Fruit fly (Drosophila melanogaster) whole organism, embryonic: ENCODE results near the gene ATPsynG.

ENCODE experiments used
- Asciz ChIP-seq: fragments of 200-800 bp; sonication (Bioruptor generic); optimal IDR thresholded peaks from 2 replicates; lab custom pipeline; 2017; ENCODE audit warnings: missing biosample characterization, mild to moderate bottlenecking, missing genetic modification characterization, missing genetic modification reagents
- CG11247 ChIP-seq: fragments of 200-800 bp; sonication (Bioruptor generic); IDR thresholded peaks from 2 replicates; pipeline ENCODE4 v1.3.6; 2022; ENCODE audit warnings: missing biosample characterization, missing genetic modification characterization
- CG1529 ChIP-seq: fragments of 200-800 bp; sonication (Bioruptor generic); optimal IDR thresholded peaks from 3 replicates; lab custom pipeline; 2018; ENCODE audit warnings: missing biosample characterization, missing genetic modification characterization
- CG16813 ChIP-seq: fragments of 200-800 bp; sonication (Bioruptor generic); IDR thresholded peaks from 3 replicates; pipeline ENCODE4 v1.3.6; 2022; ENCODE audit warnings: missing biosample characterization, missing genetic modification characterization; ENCODE audit not compliant: partially characterized antibody
- CG17186 ChIP-seq: fragments of 200-800 bp; sonication (Bioruptor generic); optimal IDR thresholded peaks from 3 replicates; lab custom pipeline; 2017; ENCODE audit warnings: missing biosample characterization, missing genetic modification reagents, missing genetic modification characterization
- CG17829 ChIP-seq: fragments of 200-800 bp; optimal IDR thresholded peaks from 2 replicates; lab custom pipeline; 2019; ENCODE audit warnings: missing biosample characterization, mild to moderate bottlenecking, missing genetic modification characterization, moderate library complexity
- CG18011 ChIP-seq: fragments of 200-800 bp; sonication (Bioruptor generic); optimal IDR thresholded peaks from 2 replicates; lab custom pipeline; 2017; ENCODE audit warnings: missing biosample characterization, missing genetic modification characterization, mild to moderate bottlenecking, moderate library complexity, missing genotype
- CG3407 ChIP-seq: fragments of 200-800 bp; sonication (Bioruptor generic); optimal IDR thresholded peaks from 2 replicates; lab custom pipeline; 2018; ENCODE audit warnings: missing biosample characterization, mild to moderate bottlenecking, missing genetic modification characterization
- CG4617 ChIP-seq: fragments of 200-800 bp; sonication (Bioruptor generic); optimal IDR thresholded peaks from 3 replicates; lab custom pipeline; 2016; ENCODE audit warnings: missing biosample characterization, missing genetic modification characterization, borderline replicate concordance
- CG7271 ChIP-seq: fragments of 200-800 bp; sonication (Bioruptor generic); optimal IDR thresholded peaks from 2 replicates; lab custom pipeline; 2018; ENCODE audit warnings: missing biosample characterization, mild to moderate bottlenecking, missing genetic modification characterization, moderate library complexity
- CG7556 ChIP-seq: fragments of 200-800 bp; sonication (Bioruptor generic); optimal IDR thresholded peaks from 2 replicates; lab custom pipeline; 2017; ENCODE audit warnings: missing biosample characterization, mild to moderate bottlenecking, missing genetic modification characterization
- CG8359 ChIP-seq: fragments of 200-800 bp; sonication (Bioruptor generic); optimal IDR thresholded peaks from 2 replicates; lab custom pipeline; 2017; ENCODE audit warnings: missing biosample characterization, mild to moderate bottlenecking, missing genetic modification characterization, borderline replicate concordance
- CG8944 ChIP-seq: fragments of 200-800 bp; sonication (Bioruptor generic); optimal IDR thresholded peaks from 3 replicates; lab custom pipeline; 2016; ENCODE audit warnings: missing biosample characterization, missing genetic modification characterization
- CG9876 ChIP-seq: fragments of 200-800 bp; sonication (Bioruptor generic); optimal IDR thresholded peaks from 2 replicates; lab custom pipeline; 2016; ENCODE audit warnings: missing biosample characterization, missing genetic modification characterization
- CrebB ChIP-seq: fragments of 200-800 bp; sonication (Bioruptor generic); optimal IDR thresholded peaks from 3 replicates; lab custom pipeline; 2018; ENCODE audit warnings: missing biosample characterization, mild to moderate bottlenecking, missing genetic modification characterization
- Dp ChIP-seq: fragments of 200-800 bp; sonication (Bioruptor generic); optimal IDR thresholded peaks from 2 replicates; lab custom pipeline; 2018; ENCODE audit warnings: missing biosample characterization, mild to moderate bottlenecking, missing genetic modification characterization, moderate library complexity
- Ets65A ChIP-seq: fragments of 200-800 bp; sonication (Bioruptor generic); peaks from one replicate; lab custom pipeline; 2016; ENCODE audit warnings: missing biosample characterization, missing genetic modification characterization
- Ets97D ChIP-seq: fragments of 200-800 bp; sonication (Bioruptor generic); optimal IDR thresholded peaks from 3 replicates; lab custom pipeline; 2016; ENCODE audit warnings: missing biosample characterization, missing genetic modification characterization
- Jarid2 ChIP-seq: fragments of 200-800 bp; sonication (Bioruptor generic); optimal IDR thresholded peaks from 3 replicates; lab custom pipeline; 2017; ENCODE audit warnings: mild to moderate bottlenecking, missing biosample characterization, missing genetic modification reagents, missing genetic modification characterization
- Med ChIP-seq: fragments of 200-800 bp; sonication (Bioruptor generic); peaks from one replicate; lab custom pipeline; 2016; ENCODE audit warnings: missing biosample characterization, missing genetic modification characterization, mild to moderate bottlenecking, inconsistent platforms, moderate library complexity
- Nf-YA ChIP-seq: fragments of 200-800 bp; sonication (Bioruptor generic); IDR thresholded peaks from 2 replicates; pipeline ENCODE4 v1.3.6; 2022; ENCODE audit warnings: missing biosample characterization, missing genetic modification characterization
- Stat92E ChIP-seq, 3 experiments: fragments of >200 bp in 2 of 3; fragments of 200-800 bp in 1 of 3; sonication (Bioruptor generic) in 1 of 3; optimal IDR thresholded peaks; 2 replicates each; lab custom pipeline; 2017 to 2019; ENCODE audit warnings: missing biosample characterization in 3 of 3, missing genetic modification characterization in 3 of 3, mild to moderate bottlenecking in 1 of 3, moderate library complexity in 1 of 3
- Vsx1 ChIP-seq: fragments of 200-800 bp; sonication (Bioruptor generic); optimal IDR thresholded peaks from 2 replicates; lab custom pipeline; 2017; ENCODE audit warnings: missing biosample characterization, mild to moderate bottlenecking, missing genetic modification characterization, missing genetic modification reagents
- YL-1 ChIP-seq: fragments of 200-800 bp; sonication (Bioruptor generic); optimal IDR thresholded peaks from 3 replicates; lab custom pipeline; 2017; ENCODE audit warnings: missing biosample characterization, mild to moderate bottlenecking, missing genetic modification characterization
- al ChIP-seq: fragments of 200-800 bp; sonication (Bioruptor generic); IDR thresholded peaks from 2 replicates; pipeline ENCODE4 v1.3.6; 2022; ENCODE audit warnings: missing biosample characterization, missing genetic modification characterization
- bbx ChIP-seq: fragments of 200-800 bp; sonication (Bioruptor generic); IDR thresholded peaks from 2 replicates; pipeline ENCODE4 v1.3.6; 2022; ENCODE audit warnings: missing biosample characterization, missing genetic modification characterization; ENCODE audit not compliant: partially characterized antibody
- corto ChIP-seq: fragments of 200-800 bp; sonication (Bioruptor generic); optimal IDR thresholded peaks from 2 replicates; lab custom pipeline; 2016; ENCODE audit warnings: missing biosample characterization, mild to moderate bottlenecking, missing genetic modification characterization, moderate library complexity
- dm ChIP-seq: fragments of 200-800 bp; sonication (Bioruptor generic); optimal IDR thresholded peaks from 3 replicates; lab custom pipeline; 2016; ENCODE audit warnings: missing biosample characterization, missing genetic modification characterization
- esg ChIP-seq: fragments of 200-800 bp; sonication (Bioruptor generic); conservative IDR thresholded peaks from 2 replicates; pipeline ENCODE4 v1.3.6; 2022; ENCODE audit warnings: missing biosample characterization, missing genetic modification characterization
- gfzf ChIP-seq: fragments of 200-800 bp; sonication (Bioruptor generic); optimal IDR thresholded peaks from 2 replicates; lab custom pipeline; 2016; ENCODE audit warnings: missing biosample characterization, mild to moderate bottlenecking, missing genetic modification characterization, moderate library complexity
- hb ChIP-seq: fragments of 200-800 bp; sonication (Bioruptor generic); IDR thresholded peaks from 3 replicates; pipeline ENCODE4 v1.3.6; 2022; ENCODE audit warnings: missing biosample characterization, missing genetic modification characterization; ENCODE audit not compliant: partially characterized antibody
- prd ChIP-seq, 3 experiments: fragments of >200 bp in 2 of 3; fragments of 200-800 bp in 1 of 3; sonication (Bioruptor generic) in 1 of 3; optimal IDR thresholded peaks in 2 of 3; IDR thresholded peaks in 1 of 3; 2 replicates in 2 of 3; 3 replicates in 1 of 3; pipeline versions ENCODE4 v1.3.6 to Lab custom; 2017 to 2022; ENCODE audit warnings: missing biosample characterization in 1 of 3, missing genetic modification characterization in 1 of 3
- rib ChIP-seq: fragments of 200-800 bp; sonication (Bioruptor generic); IDR thresholded peaks from 2 replicates; pipeline ENCODE4 v1.3.6; 2022; ENCODE audit warnings: missing biosample characterization, missing genetic modification characterization
- ssp ChIP-seq: fragments of 200-800 bp; sonication (Bioruptor generic); IDR thresholded peaks from 2 replicates; pipeline ENCODE4 v1.3.6; 2022; ENCODE audit warnings: missing biosample characterization, missing genetic modification characterization

Gene ATPsynG

DNA sequence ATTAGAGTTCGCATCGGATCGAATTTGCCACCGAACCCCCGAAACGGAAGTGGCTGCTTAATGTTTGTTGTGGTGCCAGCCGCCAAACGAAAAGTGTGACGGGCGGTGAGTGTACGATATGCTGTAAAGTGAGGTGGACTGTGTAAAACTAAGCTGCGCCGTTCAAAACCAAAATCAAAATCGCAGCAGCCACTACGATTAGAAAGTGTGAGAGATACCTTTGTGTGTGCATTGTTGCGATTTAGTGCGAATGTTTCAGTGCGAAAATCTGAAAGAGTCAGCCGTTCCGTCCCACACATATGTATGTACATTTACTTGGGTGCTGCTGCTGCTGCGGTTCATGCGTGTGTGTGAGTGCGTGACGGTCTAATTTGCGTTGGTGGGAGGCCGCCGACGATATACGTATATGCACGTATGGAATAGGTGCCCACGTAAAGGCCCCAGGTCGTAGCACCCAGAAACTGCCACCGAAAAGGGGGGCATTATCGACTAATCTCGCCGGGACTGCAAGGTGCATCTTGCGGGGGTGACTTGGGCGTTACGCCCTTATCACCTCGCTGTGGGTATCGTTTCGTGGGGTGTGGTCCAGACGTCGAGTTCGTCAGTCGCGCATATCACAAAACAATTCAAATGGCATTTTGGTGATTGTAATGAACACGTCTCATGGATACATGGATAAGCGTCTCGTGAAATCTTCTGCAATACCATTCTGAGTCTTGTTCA is 826 bp upstream of the ATPsynG start (continued):
- TF ChIP-seq prd (optimal IDR thresholded peaks at IDR 0.05; lab: Kevin White, UChicago) (no peak), prd (GFP tag; IDR thresholded peaks at IDR 0.05; lab: Robert Waterston, UW) (peak; percentile 23; the same call in 1 of the 3 replicates), CG4617 (GFP tag; lab: Kevin White, UChicago) (peak; percentile 69), CG8944 (GFP tag; lab: Kevin White, UChicago) (no peak), Med (GFP tag; lab: Kevin White, UChicago) (peak; percentile 71), al (no peak)

DNA sequence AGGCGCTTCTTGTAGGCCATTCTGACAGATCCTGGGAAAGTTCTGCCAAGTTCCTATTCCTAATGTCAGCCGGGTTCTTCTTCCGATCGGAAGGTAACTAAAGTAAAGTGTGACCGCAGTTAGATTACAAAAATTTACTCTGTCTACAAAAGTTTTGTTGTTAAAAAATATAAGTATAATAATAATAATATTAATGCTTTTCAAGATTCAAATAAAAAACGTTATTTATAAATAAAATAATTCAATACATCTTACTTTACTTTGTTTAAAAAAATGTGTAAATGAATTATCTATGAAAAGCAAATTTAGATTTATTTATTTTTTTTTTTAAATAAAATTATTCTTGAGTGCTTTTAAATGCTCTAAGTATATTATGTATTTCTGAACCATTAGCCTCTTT is 1.0 kb downstream of the ATPsynG start, which contains the start of gene abo:
Gene abo (minus strand): TSS at position 101 of the 400 bp plus-strand sequence.
- TF ChIP-seq YL-1 (GFP tag; lab: Kevin White, UChicago) (peak; percentile 34), Jarid2 (no peak), gfzf (GFP tag; lab: Kevin White, UChicago) (peak; percentile 13), CrebB (tag; lab: Kevin White, UChicago) (no peak)

- TF ChIP-seq CG17186 (GFP tag; lab: Kevin White, UChicago) (no peak), hb (GFP tag; lab: Robert Waterston, UW) (0 out of 3 replicates have a peak, but pooled peaks have one; percentile 54), CG7271 (tag; lab: Kevin White, UChicago) (no peak), Ets97D (GFP tag; lab: Kevin White, UChicago) (no peak), CG9876 (no peak), Asciz (no peak), corto (GFP tag; lab: Kevin White, UChicago) (no peak), Vsx1 (GFP tag; lab: Kevin White, UChicago) (no peak), CG17829 (no peak), Med (GFP tag; lab: Kevin White, UChicago) (peak; percentile 53), esg (GFP tag; lab: Robert Waterston, UW) (no peak), Dp (GFP tag; lab: Kevin White, UChicago) (no peak), CG1529 (no peak), CG7556 (no peak), rib (0 out of 2 replicates have a peak, but pooled peaks have one; percentile 25), Nf-YA (GFP tag; lab: Robert Waterston, UW) (no peak), dm (no peak), CG8359 (GFP tag; lab: Kevin White, UChicago) (no peak), CG11247 (GFP tag; lab: Robert Waterston, UW) (no peak), Ets65A (GFP tag; lab: Kevin White, UChicago) (peak; percentile 59), CG3407 (GFP tag; lab: Kevin White, UChicago) (no peak), Stat92E (GFP tag; optimal IDR thresholded peaks at IDR 0.05; lab: Kevin White, UChicago) (no peak), bbx (GFP tag; lab: Robert Waterston, UW) (no peak), CG16813 (GFP tag; lab: Robert Waterston, UW) (no peak), ssp (no peak), CG18011 (GFP tag; lab: Kevin White, UChicago) (no peak)
- TF ChIP-seq, all 482 proteins: peak for 4
These were observed 1.6 kb downstream of the ATPsynG start for dm6 chr2L:10974638-10975037.
